Worm (Caenorhabditis elegans) whole organism, late embryonic: ENCODE results near the gene bbs-2.

Experiments
- C08G9.2 ChIP-seq: sonication (generic microtip); optimal IDR thresholded peaks from 2 replicates; lab custom pipeline; 2016; ENCODE audit warnings: mild to moderate bottlenecking, missing genetic modification characterization, moderate library complexity, missing compliant biosample characterization
- C38D4.7 ChIP-seq: fragments of 200-800 bp; sonication (Bioruptor generic); optimal IDR thresholded peaks from 2 replicates; lab custom pipeline; 2018; ENCODE audit warnings: mild to moderate bottlenecking, missing genetic modification characterization, moderate library complexity, missing compliant biosample characterization
- F13H6.1 ChIP-seq: sonication (generic microtip); optimal IDR thresholded peaks from 2 replicates; lab custom pipeline; 2016; ENCODE audit warnings: missing genetic modification characterization, missing compliant biosample characterization
- K02D7.2 ChIP-seq: sonication (generic microtip); optimal IDR thresholded peaks from 2 replicates; lab custom pipeline; 2017; ENCODE audit warnings: mild to moderate bottlenecking, missing genetic modification characterization, missing compliant biosample characterization
- K09A11.1 ChIP-seq: sonication (generic microtip); optimal IDR thresholded peaks from 2 replicates; lab custom pipeline; 2017; ENCODE audit warnings: antibody characterized with exemption, mild to moderate bottlenecking, missing genetic modification characterization, missing compliant biosample characterization; ENCODE audit not compliant: insufficient read depth
- T23F11.4 ChIP-seq: fragments of 200-800 bp; sonication (Bioruptor generic); optimal IDR thresholded peaks from 2 replicates; lab custom pipeline; 2018; ENCODE audit warnings: mild to moderate bottlenecking, missing genetic modification characterization, missing compliant biosample characterization
- Y22D7AL.16 ChIP-seq: sonication (generic microtip); optimal IDR thresholded peaks from 2 replicates; lab custom pipeline; 2016; ENCODE audit warnings: missing genetic modification characterization, missing compliant biosample characterization
- ahr-1 ChIP-seq: sonication (generic microtip); optimal IDR thresholded peaks from 2 replicates; lab custom pipeline; 2016; ENCODE audit warnings: missing genetic modification characterization, missing compliant biosample characterization
- ceh-14 ChIP-seq: sonication (generic microtip); optimal IDR thresholded peaks from 2 replicates; lab custom pipeline; 2016; ENCODE audit warnings: missing genotype, missing genetic modification characterization, missing compliant biosample characterization
- ceh-18 ChIP-seq: sonication (generic microtip); optimal IDR thresholded peaks from 2 replicates; lab custom pipeline; 2016; ENCODE audit warnings: missing genetic modification characterization, missing compliant biosample characterization
- ceh-2 ChIP-seq: sonication (generic microtip); optimal IDR thresholded peaks from 2 replicates; lab custom pipeline; 2016; ENCODE audit warnings: missing genotype, missing genetic modification characterization, missing compliant biosample characterization
- ceh-22 ChIP-seq: sonication (generic microtip); optimal IDR thresholded peaks from 2 replicates; lab custom pipeline; 2017; ENCODE audit warnings: missing biosample characterization, missing genetic modification characterization
- ceh-31 ChIP-seq: sonication (generic microtip); optimal IDR thresholded peaks from 2 replicates; lab custom pipeline; 2016; ENCODE audit warnings: missing genetic modification characterization, missing compliant biosample characterization
- ceh-34 ChIP-seq: sonication (generic microtip); optimal IDR thresholded peaks from 2 replicates; lab custom pipeline; 2016; ENCODE audit warnings: mild to moderate bottlenecking, missing genetic modification characterization, missing compliant biosample characterization
- ceh-45 ChIP-seq: fragments of 200-800 bp; sonication (Bioruptor generic); IDR thresholded peaks from 2 replicates; pipeline ENCODE4 v1.3.6; 2022; ENCODE audit warnings: missing genetic modification reagents, missing genetic modification characterization, missing compliant biosample characterization
- che-1 ChIP-seq: sonication (generic microtip); optimal IDR thresholded peaks from 2 replicates; lab custom pipeline; 2016; ENCODE audit warnings: mild to moderate bottlenecking, missing genetic modification characterization, missing compliant biosample characterization
- dmd-4 ChIP-seq: sonication (generic microtip); optimal IDR thresholded peaks from 2 replicates; lab custom pipeline; 2016; ENCODE audit warnings: borderline replicate concordance, missing genetic modification characterization, missing compliant biosample characterization
- elt-2 ChIP-seq: sonication (generic microtip); optimal IDR thresholded peaks from 2 replicates; lab custom pipeline; 2016; ENCODE audit warnings: missing genetic modification reagents, missing genetic modification characterization, missing compliant biosample characterization
- ets-4 ChIP-seq: sonication (generic microtip); optimal IDR thresholded peaks from 2 replicates; lab custom pipeline; 2016; ENCODE audit warnings: missing genetic modification characterization, missing compliant biosample characterization
- fax-1 ChIP-seq: sonication (generic microtip); optimal IDR thresholded peaks from 2 replicates; lab custom pipeline; 2016; ENCODE audit warnings: missing genotype, missing genetic modification characterization, missing compliant biosample characterization
- fkh-10 ChIP-seq: fragments of 150-350 bp; optimal IDR thresholded peaks from 2 replicates; lab custom pipeline; 2014; ENCODE audit warnings: missing biosample characterization, missing genetic modification reagents, missing genetic modification characterization
- fkh-6 ChIP-seq: sonication (generic microtip); optimal IDR thresholded peaks from 2 replicates; lab custom pipeline; 2016; ENCODE audit warnings: missing genetic modification characterization, missing compliant biosample characterization
- hlh-15 ChIP-seq: sonication (generic microtip); optimal IDR thresholded peaks from 2 replicates; lab custom pipeline; 2016; ENCODE audit warnings: missing genetic modification characterization, missing compliant biosample characterization
- madf-2 ChIP-seq: sonication (generic microtip); optimal IDR thresholded peaks from 2 replicates; lab custom pipeline; 2017; ENCODE audit warnings: missing genetic modification characterization, missing compliant biosample characterization
- mec-3 ChIP-seq: sonication (generic microtip); optimal IDR thresholded peaks from 2 replicates; lab custom pipeline; 2016; ENCODE audit warnings: borderline replicate concordance, missing genetic modification characterization, missing compliant biosample characterization
- nfya-1 ChIP-seq: sonication (generic microtip); optimal IDR thresholded peaks from 2 replicates; lab custom pipeline; 2017; ENCODE audit warnings: missing genetic modification characterization, mild to moderate bottlenecking, missing compliant biosample characterization, antibody characterized with exemption, moderate library complexity
- nhr-11 ChIP-seq: fragments of 150-350 bp; optimal IDR thresholded peaks from 2 replicates; lab custom pipeline; 2014; ENCODE audit warnings: missing biosample characterization, missing genetic modification characterization
- pax-1 ChIP-seq: fragments of 150-350 bp; optimal IDR thresholded peaks from 2 replicates; lab custom pipeline; 2014; ENCODE audit warnings: missing biosample characterization, missing genetic modification characterization
- pha-4 ChIP-seq: fragments of 150-350 bp; optimal IDR thresholded peaks from 2 replicates; lab custom pipeline; 2018; ENCODE audit warnings: missing biosample characterization, missing genetic modification reagents, missing genetic modification characterization
- pqm-1 ChIP-seq: sonication (generic microtip); optimal IDR thresholded peaks from 2 replicates; lab custom pipeline; 2016; ENCODE audit warnings: missing genetic modification characterization, missing compliant biosample characterization
- ref-2 ChIP-seq: sonication (generic microtip); optimal IDR thresholded peaks from 2 replicates; lab custom pipeline; 2016; ENCODE audit warnings: missing genetic modification characterization, missing compliant biosample characterization
- rnt-1 ChIP-seq: sonication (generic microtip); optimal IDR thresholded peaks from 2 replicates; lab custom pipeline; 2016; ENCODE audit warnings: missing genetic modification characterization, missing compliant biosample characterization
- sdc-2 ChIP-seq: sonication (generic microtip); optimal IDR thresholded peaks from 2 replicates; lab custom pipeline; 2016; ENCODE audit warnings: missing genotype, missing genetic modification characterization, missing compliant biosample characterization
- tbx-2 ChIP-seq: sonication (generic microtip); optimal IDR thresholded peaks from 2 replicates; lab custom pipeline; 2016; ENCODE audit warnings: missing genetic modification characterization, missing compliant biosample characterization
- tbx-7 ChIP-seq: sonication (generic microtip); optimal IDR thresholded peaks from 2 replicates; lab custom pipeline; 2016; ENCODE audit warnings: missing genotype, missing genetic modification characterization, missing compliant biosample characterization
- ttx-3 ChIP-seq: sonication (generic microtip); optimal IDR thresholded peaks from 2 replicates; lab custom pipeline; 2016; ENCODE audit warnings: missing genetic modification reagents, missing genetic modification characterization, missing compliant biosample characterization
- unc-3 ChIP-seq, 2 experiments: fragments of 200-800 bp in 1 of 2; sonication (Bioruptor generic) in 1 of 2; sonication (generic microtip) in 1 of 2; conservative IDR thresholded peaks in 1 of 2; optimal IDR thresholded peaks in 1 of 2; 2 replicates each; pipeline versions ENCODE4 v1.3.6 to Lab custom; 2016 to 2022; ENCODE audit warnings: missing compliant biosample characterization in 2 of 2, missing genetic modification characterization in 2 of 2, missing genetic modification reagents in 1 of 2
- unc-42 ChIP-seq: sonication (generic microtip); optimal IDR thresholded peaks from 2 replicates; lab custom pipeline; 2016; ENCODE audit warnings: missing genotype, missing genetic modification characterization, missing compliant biosample characterization
- unc-55 ChIP-seq: sonication (generic microtip); optimal IDR thresholded peaks from 2 replicates; lab custom pipeline; 2017; ENCODE audit warnings: missing biosample characterization, missing genetic modification reagents, missing genetic modification characterization
- unc-86 ChIP-seq: sonication (generic microtip); optimal IDR thresholded peaks from 2 replicates; lab custom pipeline; 2016; ENCODE audit warnings: missing genetic modification characterization, missing compliant biosample characterization
- zip-5 ChIP-seq: sonication (generic microtip); optimal IDR thresholded peaks from 2 replicates; lab custom pipeline; 2016; ENCODE audit warnings: missing genetic modification characterization, missing compliant biosample characterization

bbs-2 gene

DNA sequence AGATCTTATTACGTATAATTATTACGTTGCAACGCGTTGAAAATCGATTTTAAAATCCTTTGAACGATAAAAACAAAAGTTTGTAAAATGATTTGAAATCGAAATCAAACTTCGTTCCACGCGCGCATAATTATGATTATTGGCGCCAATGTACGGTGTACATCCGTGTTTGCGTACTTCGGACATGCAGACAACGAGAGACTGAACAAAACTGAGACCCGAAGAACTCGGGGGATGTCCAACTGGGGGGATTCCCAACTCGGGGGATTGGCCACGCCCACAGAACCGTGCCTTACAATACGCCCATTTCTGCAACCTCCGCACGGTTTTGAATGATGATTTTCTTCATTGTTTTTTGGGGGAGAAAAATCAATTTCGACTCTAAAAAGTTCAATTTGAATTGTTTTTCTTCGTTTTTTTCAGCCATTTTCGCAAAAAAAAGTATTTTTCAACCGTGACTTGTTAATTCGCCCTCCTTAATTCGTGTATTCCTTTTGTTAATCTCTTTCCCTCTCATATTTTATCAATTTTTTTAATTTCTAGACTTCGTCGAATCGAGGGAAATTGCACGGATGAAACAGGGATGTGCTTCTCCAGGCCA, 13.2 kb downstream of the bbs-2 start, which contains the start of gene F20D12.12:
Gene F20D12.12 (plus strand): TSS at position 542 of the 601 bp plus-strand sequence.
- TF ChIP-seq unc-3 (GFP tag; conservative IDR thresholded peaks at IDR 0.05; lab: Robert Waterston, UW) (peak; percentile 34; the same call in 1 of the 2 replicates), unc-3 (tag; optimal IDR thresholded peaks at IDR 0.05; lab: Kevin White, UChicago) (peak; percentile 32), zip-5 (tag; lab: Kevin White, UChicago) (peak; percentile 51), ref-2 (peak; percentile 68), tbx-2 (peak; percentile 81), unc-42 (tag; lab: Kevin White, UChicago) (peak; percentile 67), elt-2 (tag; lab: Kevin White, UChicago) (peak; percentile 44), ceh-2 (tag; lab: Kevin White, UChicago) (peak; percentile 45), ceh-18 (peak; percentile 76), hlh-15 (tag; lab: Kevin White, UChicago) (peak; percentile 4), ceh-34 (peak; percentile 72), ets-4 (tag; lab: Kevin White, UChicago) (peak; percentile 56), fkh-6 (tag; lab: Kevin White, UChicago) (peak; percentile 31), ahr-1 (tag; lab: Kevin White, UChicago) (peak; percentile 14), nfya-1 (tag; lab: Kevin White, UChicago) (peak; percentile 72), tbx-7 (tag; lab: Kevin White, UChicago) (peak; percentile 64), F13H6.1 (peak; percentile 50), unc-86 (tag; lab: Kevin White, UChicago) (peak; percentile 32), ceh-31 (tag; lab: Kevin White, UChicago) (peak; percentile 85), fax-1 (peak; percentile 46), mec-3 (peak; percentile 22), ceh-14 (tag; lab: Kevin White, UChicago) (peak; percentile 68), ceh-45 (GFP tag; lab: Robert Waterston, UW) (peak; percentile 58; the same call in 1 of the 2 replicates), C08G9.2 (tag; lab: Kevin White, UChicago) (peak; percentile 66), ttx-3 (tag; lab: Kevin White, UChicago) (peak; percentile 46), rnt-1 (tag; lab: Kevin White, UChicago) (peak; percentile 79)

DNA sequence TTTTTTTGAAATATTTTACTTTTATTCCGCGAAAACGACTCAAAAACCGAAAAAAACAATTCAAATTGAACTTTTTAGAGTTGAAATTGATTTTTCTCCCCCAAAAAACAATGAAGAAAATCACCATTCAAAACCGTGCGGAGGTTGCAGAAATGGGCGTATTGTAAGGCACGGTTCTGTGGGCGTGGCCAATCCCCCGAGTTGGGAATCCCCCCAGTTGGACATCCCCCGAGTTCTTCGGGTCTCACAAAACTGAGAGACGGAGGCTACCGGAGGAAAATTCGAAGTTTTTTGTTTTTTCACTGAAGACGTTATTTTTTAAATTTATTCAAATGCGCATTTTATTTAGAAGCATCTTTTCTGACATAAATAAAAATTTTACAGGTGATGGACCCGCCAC, 14.5 kb downstream of the bbs-2 start, which contains the start of gene mcm-3AP:
Gene mcm-3AP (plus strand): TSS at position 383 of the 400 bp plus-strand sequence.
- TF ChIP-seq F13H6.1 (peak; percentile 9), C08G9.2 (tag; lab: Kevin White, UChicago) (peak; percentile 53), zip-5 (tag; lab: Kevin White, UChicago) (peak; percentile 11), nfya-1 (tag; lab: Kevin White, UChicago) (peak; percentile 11), ceh-18 (peak; percentile 8), tbx-2 (peak; percentile 59), ceh-45 (GFP tag; lab: Robert Waterston, UW) (peak; percentile 43; the same call in 1 of the 2 replicates), elt-2 (tag; lab: Kevin White, UChicago) (peak; percentile 5), ceh-31 (tag; lab: Kevin White, UChicago) (peak; percentile 72), dmd-4 (peak; percentile 6)

DNA sequence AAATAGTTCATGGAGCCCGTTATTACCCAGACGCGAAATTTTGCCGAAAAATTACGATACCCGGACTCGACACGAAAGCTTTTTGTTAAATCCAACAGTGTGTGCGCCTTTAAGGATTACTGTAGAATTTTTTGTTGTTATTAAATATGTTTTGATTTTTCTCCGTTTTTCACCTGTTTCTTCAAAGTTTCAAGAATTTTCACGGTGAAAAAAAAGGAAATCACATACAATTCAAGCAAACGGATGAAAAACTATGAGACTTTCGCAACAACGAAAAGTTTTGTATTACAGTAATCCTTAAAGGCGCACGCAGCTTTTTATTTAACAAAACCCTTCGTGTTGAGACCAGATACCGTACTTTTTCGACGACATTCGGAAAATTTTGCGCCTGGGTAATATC, 20.2 kb downstream of the bbs-2 start:
- TF ChIP-seq T23F11.4 (GFP tag; lab: Kevin White, UChicago) (no peak), dmd-4 (no peak), unc-55 (GFP tag; lab: Kevin White, UChicago) (no peak), fkh-10 (GFP tag; lab: Kevin White, UChicago) (no peak), madf-2 (tag; lab: Kevin White, UChicago) (no peak), C38D4.7 (GFP tag; lab: Kevin White, UChicago) (no peak), pqm-1 (tag; lab: Kevin White, UChicago) (no peak), nhr-11 (tag; lab: Kevin White, UChicago) (no peak), ceh-34 (no peak), fkh-6 (tag; lab: Kevin White, UChicago) (no peak), ref-2 (no peak)

DNA sequence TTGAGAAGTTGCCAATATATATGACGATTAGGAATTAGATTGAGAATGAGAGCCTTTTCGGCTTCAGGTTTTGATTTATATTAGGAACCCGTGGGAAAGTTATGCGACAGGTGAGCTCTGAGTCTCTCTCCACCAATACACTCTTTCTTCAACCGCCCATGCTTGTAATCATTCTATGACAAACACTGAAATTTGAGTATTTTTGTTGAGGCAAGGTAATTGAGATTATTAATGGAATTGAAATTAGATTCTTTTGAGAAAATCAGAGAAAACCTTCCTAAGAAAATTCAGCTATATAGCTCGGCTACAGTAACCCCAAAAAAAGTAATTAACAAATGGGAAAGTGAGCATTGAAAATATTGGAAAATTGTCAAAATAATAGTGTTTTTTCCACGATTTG, 22.0 kb downstream of the bbs-2 start, which contains the start of gene ceh-19:
Gene ceh-19 (minus strand): TSS at position 101 of the 400 bp plus-strand sequence.
- no peak for TF ChIP-seq sdc-2 (tag; lab: Kevin White, UChicago)
- TF ChIP-seq C08G9.2 (tag; lab: Kevin White, UChicago), result no peak
- no peak for TF ChIP-seq ceh-14 (tag; lab: Kevin White, UChicago)
- no peak for TF ChIP-seq ceh-22
- no peak for TF ChIP-seq Y22D7AL.16 (tag; lab: Kevin White, UChicago)
- no peak for TF ChIP-seq K02D7.2 (tag; lab: Kevin White, UChicago)
- no peak for TF ChIP-seq ceh-2 (tag; lab: Kevin White, UChicago)
- no peak for TF ChIP-seq K09A11.1 (tag; lab: Kevin White, UChicago)
- no peak for TF ChIP-seq pax-1
- no peak for TF ChIP-seq mec-3
- TF ChIP-seq ets-4 (tag; lab: Kevin White, UChicago), result no peak
- no peak for TF ChIP-seq T23F11.4 (GFP tag; lab: Kevin White, UChicago)
- no peak for TF ChIP-seq pha-4 (tag; lab: Kevin White, UChicago)
- TF ChIP-seq che-1 (tag; lab: Kevin White, UChicago), result no peak
- TF ChIP-seq madf-2 (tag; lab: Kevin White, UChicago), result no peak
